Fruit fly (Drosophila melanogaster) whole organism, embryonic: Measurements from ENCODE around the gene IntS10.

Experiments used
- Lpt ChIP-seq: fragments of >200 bp; optimal IDR thresholded peaks from 2 replicates; lab custom pipeline; 2018; ENCODE audit warnings: missing biosample characterization, missing genetic modification characterization
- Tbp ChIP-seq: fragments of >200 bp; optimal IDR thresholded peaks from 2 replicates; lab custom pipeline; 2018; ENCODE audit warnings: missing biosample characterization, missing genetic modification characterization
- psq ChIP-seq: fragments of 200-800 bp; sonication (Bioruptor generic); optimal IDR thresholded peaks from 2 replicates; lab custom pipeline; 2017; ENCODE audit warnings: missing biosample characterization, missing genetic modification characterization

dm6 chr3L:3811089-3811488, 4.6 kb downstream of the IntS10 start, which contains the start of the genes CG32263 and PIG-B:
- TF ChIP-seq Lpt (GFP tag; lab: Kevin White, UChicago) (no peak), psq (peak; percentile 85), Tbp (GFP tag; lab: Kevin White, UChicago) (no peak)
